Worm (Caenorhabditis elegans): ENCODE results near the gene pat-3.

The pat-3 gene

DNA sequence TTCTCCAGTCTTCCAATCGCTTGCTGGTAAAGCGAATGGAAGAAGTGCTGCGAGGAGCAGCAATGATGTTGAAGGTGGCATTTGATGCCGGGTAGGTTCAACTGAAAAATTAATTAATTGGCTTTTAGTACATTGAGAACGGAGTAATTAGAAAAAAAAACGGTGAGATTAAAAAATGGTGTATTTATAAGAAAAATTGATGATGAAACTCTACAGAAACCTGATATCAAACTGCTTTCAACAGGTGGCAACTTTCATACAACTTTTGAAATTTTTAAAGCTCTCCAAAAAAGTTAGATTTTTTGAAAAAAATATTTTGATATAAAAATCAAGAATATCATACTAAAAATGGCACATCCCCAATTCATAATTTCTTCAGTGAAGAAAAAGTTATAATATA lies at the start of gene pat-3:
Gene pat-3 (minus strand): TSS at position 101 of the 400 bp plus-strand sequence.
- TF ChIP-seq ceh-22 (tag; optimal IDR thresholded peaks at IDR 0.05) (no peak), elt-4 (tag; optimal IDR thresholded peaks at IDR 0.05) (no peak), syd-9 (tag; optimal IDR thresholded peaks at IDR 0.05) (no peak), pat-9 (tag; optimal IDR thresholded peaks at IDR 0.05) (no peak)

ce11 chrIII:3959987-3960386 lies 46.0 kb upstream of the pat-3 start, which contains the start of gene R10E9.3:
R10E9.3 (plus strand) TSS chrIII:3960221.
- no peak for TF ChIP-seq ceh-6 (GFP tag; optimal IDR thresholded peaks at IDR 0.05)
- peak; percentile 34 for TF ChIP-seq elt-2 (tag; optimal IDR thresholded peaks at IDR 0.05)
- peak; percentile 31 for TF ChIP-seq hlh-30 (tag; optimal IDR thresholded peaks at IDR 0.05; ENCODE audit: insufficient read depth)

ce11 chrIII:3959206-3959605 lies 45.3 kb upstream of the pat-3 start:
- TF ChIP-seq ceh-6 (GFP tag; optimal IDR thresholded peaks at IDR 0.05) (no peak), ceh-19 (GFP tag; optimal IDR thresholded peaks at IDR 0.05) (no peak), T23F11.4 (GFP tag; optimal IDR thresholded peaks at IDR 0.05) (no peak), hlh-6 (tag; optimal IDR thresholded peaks at IDR 0.05) (no peak), nfya-1 (tag; optimal IDR thresholded peaks at IDR 0.05) (no peak), pha-2 (tag; optimal IDR thresholded peaks at IDR 0.05) (no peak), ztf-16 (tag; optimal IDR thresholded peaks at IDR 0.05) (no peak), che-1 (tag; optimal IDR thresholded peaks at IDR 0.05) (no peak), pax-1 (tag; optimal IDR thresholded peaks at IDR 0.05) (no peak), sox-4 (tag; optimal IDR thresholded peaks at IDR 0.05) (no peak), pha-4 (tag; optimal IDR thresholded peaks at IDR 0.05) (no peak), K09A11.1 (tag; optimal IDR thresholded peaks at IDR 0.05; ENCODE audit: insufficient read depth) (no peak), hlh-13 (GFP tag; optimal IDR thresholded peaks at IDR 0.05) (no peak), dmd-4 (tag; optimal IDR thresholded peaks at IDR 0.05; ENCODE audit: borderline replicate concordance) (no peak), rnt-1 (tag; optimal IDR thresholded peaks at IDR 0.05) (no peak), ceh-34 (tag; optimal IDR thresholded peaks at IDR 0.05) (no peak), ceh-9 (tag; optimal IDR thresholded peaks at IDR 0.05) (no peak), ceh-30 (tag; optimal IDR thresholded peaks at IDR 0.05) (no peak), gmeb-2 (tag; optimal IDR thresholded peaks at IDR 0.05) (no peak), ceh-2 (tag; optimal IDR thresholded peaks at IDR 0.05) (no peak)

ce11 chrIII:3957850-3958249 lies 43.9 kb upstream of the pat-3 start:
- TF ChIP-seq ceh-34 (tag; optimal IDR thresholded peaks at IDR 0.05) (no peak), ceh-9 (tag; optimal IDR thresholded peaks at IDR 0.05) (no peak), pha-4 (tag; optimal IDR thresholded peaks at IDR 0.05) (no peak), ama-1 (optimal IDR thresholded peaks at IDR 0.05) (no peak), ahr-1 (tag; optimal IDR thresholded peaks at IDR 0.05) (no peak)

- TF ChIP-seq ceh-18 (tag; optimal IDR thresholded peaks at IDR 0.05): no peak
- no peak for TF ChIP-seq pros-1 (tag; optimal IDR thresholded peaks at IDR 0.05)
- no peak for TF ChIP-seq ztf-16 (tag; optimal IDR thresholded peaks at IDR 0.05)
- TF ChIP-seq eyg-1 (tag; optimal IDR thresholded peaks at IDR 0.05): no peak
- no peak for TF ChIP-seq sox-2 (GFP tag; IDR thresholded peaks at IDR 0.05)
- no peak for TF ChIP-seq nfya-1 (tag; optimal IDR thresholded peaks at IDR 0.05)
- no peak for TF ChIP-seq fkh-10 (GFP tag; optimal IDR thresholded peaks at IDR 0.05)
- no peak for TF ChIP-seq tbx-2 (tag; optimal IDR thresholded peaks at IDR 0.05)
- no peak for TF ChIP-seq hlh-6 (tag; optimal IDR thresholded peaks at IDR 0.05)
- TF ChIP-seq ceh-48 (tag; optimal IDR thresholded peaks at IDR 0.05): no peak
- TF ChIP-seq C08G9.2 (tag; optimal IDR thresholded peaks at IDR 0.05): no peak
Observed at ce11 chrIII:3957119-3957739, 43.3 kb upstream of the pat-3 start.
